ENCODE assay signal across 2 fruit fly cellular contexts in genomic region chr3R:25631079-25631478, dm6.
TF ChIP-seq lines count a peak whose summit lies in the region.

No protein-coding gene starts in this region.

TF ChIP-seq in whole organism, embryonic, 481 proteins besides CTCF, POLR2A, EP300 and RAD21 (continued from another document and continues in another):
- peak; percentile 27 for TF ChIP-seq CG6254 (GFP tag; optimal IDR thresholded peaks at IDR 0.05; lab: Kevin White, UChicago)
- no peak for TF ChIP-seq CG17186 (GFP tag; optimal IDR thresholded peaks at IDR 0.05; lab: Kevin White, UChicago)
- TF ChIP-seq zen2 (GFP tag; IDR thresholded peaks at IDR 0.05; lab: Robert Waterston, UW; ENCODE audit: partially characterized antibody) = no peak
- TF ChIP-seq rib (GFP tag; IDR thresholded peaks at IDR 0.05; lab: Robert Waterston, UW) = 0 out of 2 replicates have a peak, but pooled peaks have one; percentile 22
- TF ChIP-seq lab (GFP tag; optimal IDR thresholded peaks at IDR 0.05; lab: Kevin White, UChicago) = peak; percentile 87
- TF ChIP-seq Sox102F (GFP tag; optimal IDR thresholded peaks at IDR 0.05; lab: Kevin White, UChicago) = peak; percentile 71
- TF ChIP-seq tgo (GFP tag; IDR thresholded peaks at IDR 0.05; lab: Robert Waterston, UW) = peak; percentile 62
- TF ChIP-seq Awh (GFP tag; IDR thresholded peaks at IDR 0.05; lab: Robert Waterston, UW) = peak; percentile 75
- TF ChIP-seq CG8478 (optimal IDR thresholded peaks at IDR 0.05; lab: Kevin White, UChicago) = no peak
- TF ChIP-seq CG2116 (GFP tag; optimal IDR thresholded peaks at IDR 0.05; lab: Kevin White, UChicago) = no peak
- peak; percentile 67 for TF ChIP-seq wor (GFP tag; IDR thresholded peaks at IDR 0.05; lab: Robert Waterston, UW)
- peak; percentile 77 for TF ChIP-seq CG32772 (GFP tag; IDR thresholded peaks at IDR 0.05; lab: Robert Waterston, UW)
- peak; percentile 48; the same call in 1 of the 2 replicates for TF ChIP-seq sim (GFP tag; IDR thresholded peaks at IDR 0.05; lab: Robert Waterston, UW)
- TF ChIP-seq CG18476 (GFP tag; optimal IDR thresholded peaks at IDR 0.05; lab: Kevin White, UChicago) = peak; percentile 53
- TF ChIP-seq CG9215 (GFP tag; IDR thresholded peaks at IDR 0.05; lab: Robert Waterston, UW) = peak; percentile 42; the same call in 1 of the 2 replicates
- peak; percentile 35 for TF ChIP-seq Nf-YC (tag; optimal IDR thresholded peaks at IDR 0.05; lab: Kevin White, UChicago)
- peak; percentile 50 for TF ChIP-seq CG6813 (GFP tag; optimal IDR thresholded peaks at IDR 0.05; lab: Kevin White, UChicago)
- TF ChIP-seq CG8281 (tag; optimal IDR thresholded peaks at IDR 0.05; lab: Kevin White, UChicago) = peak; percentile 37
- 0 out of 3 replicates have a peak, but pooled peaks have one; percentile 17 for TF ChIP-seq sr (GFP tag; IDR thresholded peaks at IDR 0.05; lab: Robert Waterston, UW)
- TF ChIP-seq Dek (tag; optimal IDR thresholded peaks at IDR 0.05; lab: Kevin White, UChicago) = peak; percentile 57
- peak; percentile 45 for TF ChIP-seq CG1529 (GFP tag; optimal IDR thresholded peaks at IDR 0.05; lab: Kevin White, UChicago)
- no peak for TF ChIP-seq bigmax (GFP tag; optimal IDR thresholded peaks at IDR 0.05; lab: Kevin White, UChicago)
- peak; percentile 31; the same call in 1 of the 2 replicates for TF ChIP-seq Adf1 (GFP tag; IDR thresholded peaks at IDR 0.05; lab: Robert Waterston, UW)
- TF ChIP-seq MESR4 (GFP tag; optimal IDR thresholded peaks at IDR 0.05; lab: Kevin White, UChicago) = no peak
- TF ChIP-seq HLH54F (GFP tag; optimal IDR thresholded peaks at IDR 0.05; lab: Kevin White, UChicago) = peak; percentile 58
- TF ChIP-seq insv (GFP tag; optimal IDR thresholded peaks at IDR 0.05; lab: Kevin White, UChicago) = no peak
- TF ChIP-seq CG11560 (tag; IDR thresholded peaks at IDR 0.05; lab: Robert Waterston, UW) = 0 out of 3 replicates have a peak, but pooled peaks have one; percentile 44
- peak; percentile 24 for TF ChIP-seq CG6854 (GFP tag; optimal IDR thresholded peaks at IDR 0.05; lab: Kevin White, UChicago)
- no peak for TF ChIP-seq mirr (GFP tag; optimal IDR thresholded peaks at IDR 0.05; lab: Kevin White, UChicago)
- TF ChIP-seq CG2202 (tag; optimal IDR thresholded peaks at IDR 0.05; lab: Kevin White, UChicago) = no peak
- TF ChIP-seq CG15514 (GFP tag; optimal IDR thresholded peaks at IDR 0.05; lab: Kevin White, UChicago) = peak; percentile 31
- peak; percentile 32 for TF ChIP-seq HmgD (GFP tag; optimal IDR thresholded peaks at IDR 0.05; lab: Kevin White, UChicago)
- peak; percentile 57 for TF ChIP-seq CG1603 (tag; optimal IDR thresholded peaks at IDR 0.05; lab: Kevin White, UChicago)
- TF ChIP-seq Hr78 (GFP tag; optimal IDR thresholded peaks at IDR 0.05; lab: Kevin White, UChicago) = no peak
- peak; percentile 44 for TF ChIP-seq CG10543 (GFP tag; optimal IDR thresholded peaks at IDR 0.05; lab: Kevin White, UChicago)
- peak; percentile 66 for TF ChIP-seq CG2889 (GFP tag; IDR thresholded peaks at IDR 0.05; lab: Robert Waterston, UW)
- TF ChIP-seq fd3F (GFP tag; optimal IDR thresholded peaks at IDR 0.05; lab: Kevin White, UChicago) = peak; percentile 35
- TF ChIP-seq so (GFP tag; IDR thresholded peaks at IDR 0.05; lab: Robert Waterston, UW) = peak; percentile 69; the same call in 1 of the 3 replicates
- TF ChIP-seq CG9876 (GFP tag; optimal IDR thresholded peaks at IDR 0.05; lab: Kevin White, UChicago) = no peak
- no peak for TF ChIP-seq hb (GFP tag; IDR thresholded peaks at IDR 0.05; lab: Robert Waterston, UW; ENCODE audit: partially characterized antibody)
- TF ChIP-seq CG12071 (GFP tag; optimal IDR thresholded peaks at IDR 0.05; lab: Kevin White, UChicago) = peak; percentile 74
- peak; percentile 36 for TF ChIP-seq nau (GFP tag; optimal IDR thresholded peaks at IDR 0.05; lab: Kevin White, UChicago)
- TF ChIP-seq CG7786 (GFP tag; optimal IDR thresholded peaks at IDR 0.05; lab: Kevin White, UChicago) = peak; percentile 70
- TF ChIP-seq da (GFP tag; optimal IDR thresholded peaks at IDR 0.05; lab: Kevin White, UChicago) = no peak
- no peak for TF ChIP-seq yki (optimal IDR thresholded peaks at IDR 0.05; lab: Kevin White, UChicago)
- peak; percentile 46 for TF ChIP-seq Side (GFP tag; optimal IDR thresholded peaks at IDR 0.05; lab: Kevin White, UChicago)
- TF ChIP-seq C15 (GFP tag; IDR thresholded peaks at IDR 0.05; lab: Robert Waterston, UW) = 0 out of 3 replicates have a peak, but pooled peaks have one; percentile 42
- TF ChIP-seq ci (GFP tag; IDR thresholded peaks at IDR 0.05; lab: Robert Waterston, UW) = peak; percentile 88
- TF ChIP-seq CG33213 (GFP tag; optimal IDR thresholded peaks at IDR 0.05; lab: Kevin White, UChicago) = peak; percentile 18
- TF ChIP-seq GATAe (GFP tag; conservative IDR thresholded peaks at IDR 0.05; lab: Robert Waterston, UW) = no peak
- TF ChIP-seq CG10147 (GFP tag; optimal IDR thresholded peaks at IDR 0.05; lab: Kevin White, UChicago) = peak; percentile 64
- TF ChIP-seq kay (GFP tag; optimal IDR thresholded peaks at IDR 0.05; lab: Kevin White, UChicago) = no peak
- no peak for TF ChIP-seq dati (GFP tag; IDR thresholded peaks at IDR 0.05; lab: Robert Waterston, UW)
- TF ChIP-seq Bteb2 (GFP tag; optimal IDR thresholded peaks at IDR 0.05; lab: Kevin White, UChicago) = peak; percentile 34
- peak; percentile 30 for TF ChIP-seq CG4328 (GFP tag; optimal IDR thresholded peaks at IDR 0.05; lab: Kevin White, UChicago)
- peak; percentile 43 for TF ChIP-seq az2 (GFP tag; optimal IDR thresholded peaks at IDR 0.05; lab: Kevin White, UChicago)
- no peak for TF ChIP-seq Elba2 (GFP tag; optimal IDR thresholded peaks at IDR 0.05; lab: Kevin White, UChicago)
- TF ChIP-seq klu (GFP tag; IDR thresholded peaks at IDR 0.05; lab: Robert Waterston, UW) = peak; percentile 44; the same call in 1 of the 2 replicates
- peak; percentile 79 for TF ChIP-seq sisA (GFP tag; IDR thresholded peaks at IDR 0.05; lab: Robert Waterston, UW)
- TF ChIP-seq CG2712 (tag; optimal IDR thresholded peaks at IDR 0.05; lab: Kevin White, UChicago) = peak; percentile 77
- TF ChIP-seq pnt (GFP tag; optimal IDR thresholded peaks at IDR 0.05; lab: Kevin White, UChicago) = peak; percentile 72
- TF ChIP-seq CG10565 (GFP tag; optimal IDR thresholded peaks at IDR 0.05; lab: Kevin White, UChicago) = no peak
- peak; percentile 80 for TF ChIP-seq dmrt99B (tag; optimal IDR thresholded peaks at IDR 0.05; lab: Kevin White, UChicago)
- peak in 1 of 2 experiments; percentile 84 for TF ChIP-seq bsh (GFP tag; optimal IDR thresholded peaks at IDR 0.05; lab: Kevin White, UChicago)
- TF ChIP-seq zen (tag; optimal IDR thresholded peaks at IDR 0.05; lab: Kevin White, UChicago) = no peak

TF ChIP-seq in whole organism, prepupa, 60 proteins besides CTCF, POLR2A, EP300 and RAD21 (continued from another document):
- peak; percentile 33 for TF ChIP-seq CG3032 (tag; optimal IDR thresholded peaks at IDR 0.05; lab: Kevin White, UChicago)
- TF ChIP-seq fkh (GFP tag; optimal IDR thresholded peaks at IDR 0.05; lab: Kevin White, UChicago) = no peak
- peak; percentile 15 for TF ChIP-seq CG3919 (GFP tag; optimal IDR thresholded peaks at IDR 0.05; lab: Kevin White, UChicago)
- TF ChIP-seq ss (GFP tag; optimal IDR thresholded peaks at IDR 0.05; lab: Kevin White, UChicago) = peak; percentile 5 to 49
- TF ChIP-seq Ets96B (tag; optimal IDR thresholded peaks at IDR 0.05; lab: Kevin White, UChicago) = peak; percentile 15
- TF ChIP-seq CG1621 (tag; optimal IDR thresholded peaks at IDR 0.05; lab: Kevin White, UChicago) = no peak
- peak; percentile 55 for TF ChIP-seq svp (GFP tag; lab: Kevin White, UChicago)
- TF ChIP-seq CG11902 (GFP tag; optimal IDR thresholded peaks at IDR 0.05; lab: Kevin White, UChicago) = peak; percentile 33
- peak; percentile 80 for TF ChIP-seq Eip78C (GFP tag; lab: Kevin White, UChicago)
- peak; percentile 18 for TF ChIP-seq spab (GFP tag; optimal IDR thresholded peaks at IDR 0.05; lab: Kevin White, UChicago)
